Fruit fly (Drosophila melanogaster) whole organism, adult: Measurements from ENCODE around the gene CG33299.

Experiments used
- CG12768 ChIP-seq: fragments of 200-800 bp; sonication (Bioruptor generic); optimal IDR thresholded peaks from 2 replicates; lab custom pipeline; 2017; ENCODE audit warnings: missing biosample characterization, missing genetic modification characterization, mild to moderate bottlenecking, moderate library complexity, missing genetic modification reagents
- CG33017 ChIP-seq: fragments of 200-800 bp; sonication (Bioruptor generic); optimal IDR thresholded peaks from 2 replicates; lab custom pipeline; 2018; ENCODE audit warnings: missing biosample characterization, mild to moderate bottlenecking, missing genetic modification characterization, moderate library complexity
- CG5204 ChIP-seq: fragments of 200-800 bp; sonication (Bioruptor generic); optimal IDR thresholded peaks from 2 replicates; lab custom pipeline; 2016; ENCODE audit warnings: missing biosample characterization, missing genetic modification characterization
- CG7045 ChIP-seq: fragments of 200-800 bp; sonication (Bioruptor generic); optimal IDR thresholded peaks from 2 replicates; lab custom pipeline; 2017; ENCODE audit warnings: missing biosample characterization, mild to moderate bottlenecking, missing genetic modification characterization
- CG7101 ChIP-seq: fragments of 200-800 bp; sonication (Bioruptor generic); optimal IDR thresholded peaks from 2 replicates; lab custom pipeline; 2018; ENCODE audit warnings: missing biosample characterization, mild to moderate bottlenecking, missing genetic modification characterization, moderate library complexity
- Clk ChIP-seq: fragments of 200-800 bp; sonication (Bioruptor generic); optimal IDR thresholded peaks from 2 replicates; lab custom pipeline; 2017; ENCODE audit warnings: missing biosample characterization, missing genetic modification characterization
- Crg-1 ChIP-seq: fragments of 200-800 bp; sonication (Bioruptor generic); optimal IDR thresholded peaks from 2 replicates; lab custom pipeline; 2016; ENCODE audit warnings: missing biosample characterization, missing genetic modification characterization
- Hr96 ChIP-seq: fragments of 200-800 bp; sonication (Bioruptor generic); optimal IDR thresholded peaks from 2 replicates; lab custom pipeline; 2016; ENCODE audit warnings: missing biosample characterization, missing genetic modification characterization
- bab1 ChIP-seq: fragments of 200-800 bp; sonication (Bioruptor generic); optimal IDR thresholded peaks from 3 replicates; lab custom pipeline; 2019; ENCODE audit warnings: missing biosample characterization, mild to moderate bottlenecking, missing genetic modification characterization, moderate library complexity
- cnc ChIP-seq, 2 experiments: fragments of >200 bp; optimal IDR thresholded peaks; 2 replicates each; lab custom pipeline; 2017
- kay ChIP-seq: fragments of 200-800 bp; sonication (Bioruptor generic); peaks from one replicate; lab custom pipeline; 2016; ENCODE audit warnings: missing biosample characterization, missing genetic modification characterization, borderline replicate concordance
- pad ChIP-seq: fragments of 200-800 bp; sonication (Bioruptor generic); optimal IDR thresholded peaks from 3 replicates; lab custom pipeline; 2017; ENCODE audit warnings: missing biosample characterization, missing genetic modification characterization, mild to moderate bottlenecking, moderate library complexity, missing genetic modification reagents

DNA sequence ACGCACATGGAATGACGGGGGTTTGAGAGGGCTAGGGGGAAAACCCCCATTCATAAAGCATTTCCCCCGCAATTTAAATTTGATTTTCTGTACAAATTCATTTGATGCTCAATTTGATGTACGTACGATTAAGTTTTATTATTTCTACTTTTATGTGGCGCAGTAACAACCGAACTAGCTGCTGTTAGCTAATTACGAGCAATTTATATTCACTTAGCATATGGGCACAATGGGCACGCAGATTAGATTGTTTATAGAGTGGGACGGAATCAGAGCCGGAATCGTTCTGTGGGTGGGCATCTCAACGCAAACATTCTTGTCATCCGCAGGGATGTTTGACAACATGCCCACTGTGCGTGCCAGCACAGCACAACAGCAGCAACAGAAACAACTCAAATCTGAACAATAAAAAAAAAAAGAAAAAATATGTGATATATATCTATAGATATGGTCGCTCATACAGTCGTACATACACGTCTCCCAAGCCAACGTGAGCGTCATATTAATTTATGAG lies 14.6 kb downstream of the CG33299 start:
- TF ChIP-seq bab1 (GFP tag; lab: Kevin White, UChicago) (no peak), cnc (optimal IDR thresholded peaks at IDR 0.05; lab: Kevin White, UChicago) (no peak), CG7045 (no peak), kay (GFP tag; lab: Kevin White, UChicago) (no peak), Hr96 (GFP tag; lab: Kevin White, UChicago) (no peak), CG33017 (tag; lab: Kevin White, UChicago) (no peak), Clk (GFP tag; lab: Kevin White, UChicago) (no peak), CG12768 (no peak), CG5204 (no peak), Crg-1 (GFP tag; lab: Kevin White, UChicago) (no peak), pad (GFP tag; lab: Kevin White, UChicago) (no peak), CG7101 (tag; lab: Kevin White, UChicago) (no peak)
